Fruit fly (Drosophila melanogaster): ENCODE data around the gene CG17612.

Gene CG17612

dm6 chr2L:4368553-4369268 lies 13.8 kb downstream of the CG17612 start:
- TF ChIP-seq psq (optimal IDR thresholded peaks at IDR 0.05) = no peak
- TF ChIP-seq h (optimal IDR thresholded peaks at IDR 0.05) = no peak
- TF ChIP-seq ttk (optimal IDR thresholded peaks at IDR 0.05) = no peak
- no peak for TF ChIP-seq Myc (optimal IDR thresholded peaks at IDR 0.05)
- no peak for TF ChIP-seq Sin3A (optimal IDR thresholded peaks at IDR 0.05)
- TF ChIP-seq insv (optimal IDR thresholded peaks at IDR 0.05) = no peak

dm6 chr2L:4366652-4367051 lies 15.9 kb downstream of the CG17612 start:
- TF ChIP-seq Sin3A (optimal IDR thresholded peaks at IDR 0.05) (no peak), Myc (optimal IDR thresholded peaks at IDR 0.05) (no peak), h (optimal IDR thresholded peaks at IDR 0.05) (no peak), insv (optimal IDR thresholded peaks at IDR 0.05) (no peak), ttk (optimal IDR thresholded peaks at IDR 0.05) (no peak), psq (optimal IDR thresholded peaks at IDR 0.05) (no peak)

- no peak for TF ChIP-seq Sin3A (optimal IDR thresholded peaks at IDR 0.05)
- TF ChIP-seq h (optimal IDR thresholded peaks at IDR 0.05) = no peak
- TF ChIP-seq Myc (optimal IDR thresholded peaks at IDR 0.05) = no peak
- no peak for TF ChIP-seq ttk (optimal IDR thresholded peaks at IDR 0.05)
- TF ChIP-seq psq (optimal IDR thresholded peaks at IDR 0.05) = no peak
- no peak for TF ChIP-seq insv (optimal IDR thresholded peaks at IDR 0.05)
Observed at dm6 chr2L:4365792-4366326, 16.7 kb downstream of the CG17612 start.

- TF ChIP-seq Sin3A (optimal IDR thresholded peaks at IDR 0.05) = no peak
- no peak for TF ChIP-seq h (optimal IDR thresholded peaks at IDR 0.05)
- TF ChIP-seq Myc (optimal IDR thresholded peaks at IDR 0.05) = no peak
- TF ChIP-seq insv (optimal IDR thresholded peaks at IDR 0.05) = no peak
- no peak for TF ChIP-seq psq (optimal IDR thresholded peaks at IDR 0.05)
- TF ChIP-seq ttk (optimal IDR thresholded peaks at IDR 0.05) = no peak
Observed at dm6 chr2L:4364914-4365313, 17.6 kb downstream of the CG17612 start.

- no peak for TF ChIP-seq psq (optimal IDR thresholded peaks at IDR 0.05)
Observed at dm6 chr2L:4363707-4364270, 18.7 kb downstream of the CG17612 start.

- TF ChIP-seq h (optimal IDR thresholded peaks at IDR 0.05) (no peak), Myc (optimal IDR thresholded peaks at IDR 0.05) (no peak), psq (optimal IDR thresholded peaks at IDR 0.05) (no peak), ttk (optimal IDR thresholded peaks at IDR 0.05) (no peak), insv (optimal IDR thresholded peaks at IDR 0.05) (no peak), Sin3A (optimal IDR thresholded peaks at IDR 0.05) (no peak)
Observed at dm6 chr2L:4361438-4361975, 21.0 kb downstream of the CG17612 start, which contains the start of gene Traf4. Gene Traf4, plus strand, starts transcription at chr2L:4361925.

- TF ChIP-seq Myc (optimal IDR thresholded peaks at IDR 0.05) (no peak), h (optimal IDR thresholded peaks at IDR 0.05) (no peak), insv (optimal IDR thresholded peaks at IDR 0.05) (no peak), psq (optimal IDR thresholded peaks at IDR 0.05) (no peak), Sin3A (optimal IDR thresholded peaks at IDR 0.05) (no peak), ttk (optimal IDR thresholded peaks at IDR 0.05) (no peak)
Observed at dm6 chr2L:4360882-4361281, 21.7 kb downstream of the CG17612 start.

dm6 chr2L:4359156-4359555 lies 23.4 kb downstream of the CG17612 start:
- no peak for TF ChIP-seq ttk (optimal IDR thresholded peaks at IDR 0.05)
- TF ChIP-seq psq (optimal IDR thresholded peaks at IDR 0.05) = no peak
- no peak for TF ChIP-seq h (optimal IDR thresholded peaks at IDR 0.05)
- TF ChIP-seq Sin3A (optimal IDR thresholded peaks at IDR 0.05) = no peak
- no peak for TF ChIP-seq Myc (optimal IDR thresholded peaks at IDR 0.05)
- no peak for TF ChIP-seq insv (optimal IDR thresholded peaks at IDR 0.05)

- TF ChIP-seq Sin3A (optimal IDR thresholded peaks at IDR 0.05) (no peak), ttk (optimal IDR thresholded peaks at IDR 0.05) (no peak), Myc (optimal IDR thresholded peaks at IDR 0.05) (no peak), psq (optimal IDR thresholded peaks at IDR 0.05) (no peak), insv (optimal IDR thresholded peaks at IDR 0.05) (no peak), h (optimal IDR thresholded peaks at IDR 0.05) (no peak)
Observed at dm6 chr2L:4355066-4355465, 27.5 kb downstream of the CG17612 start.

- no peak for TF ChIP-seq insv (optimal IDR thresholded peaks at IDR 0.05)
- TF ChIP-seq ttk (optimal IDR thresholded peaks at IDR 0.05) = no peak
- no peak for TF ChIP-seq Sin3A (optimal IDR thresholded peaks at IDR 0.05)
- no peak for TF ChIP-seq psq (optimal IDR thresholded peaks at IDR 0.05)
- TF ChIP-seq h (optimal IDR thresholded peaks at IDR 0.05) = no peak
- TF ChIP-seq Myc (optimal IDR thresholded peaks at IDR 0.05) = no peak
Observed at dm6 chr2L:4352675-4353074, 29.9 kb downstream of the CG17612 start, which contains the start of gene CG15429. Gene CG15429, plus strand, starts transcription at chr2L:4352975.

dm6 chr2L:4350683-4351324 lies 31.7 kb downstream of the CG17612 start:
- no peak for TF ChIP-seq insv (optimal IDR thresholded peaks at IDR 0.05)
- TF ChIP-seq ttk (optimal IDR thresholded peaks at IDR 0.05) = no peak
- no peak for TF ChIP-seq Sin3A (optimal IDR thresholded peaks at IDR 0.05)
- TF ChIP-seq Myc (optimal IDR thresholded peaks at IDR 0.05) = no peak
- TF ChIP-seq psq (optimal IDR thresholded peaks at IDR 0.05) = no peak
- TF ChIP-seq h (optimal IDR thresholded peaks at IDR 0.05) = no peak

dm6 chr2L:4349677-4350076 lies 32.9 kb downstream of the CG17612 start:
- TF ChIP-seq insv (optimal IDR thresholded peaks at IDR 0.05) = no peak
- TF ChIP-seq h (optimal IDR thresholded peaks at IDR 0.05) = no peak
- TF ChIP-seq psq (optimal IDR thresholded peaks at IDR 0.05) = no peak
- no peak for TF ChIP-seq ttk (optimal IDR thresholded peaks at IDR 0.05)
- no peak for TF ChIP-seq Myc (optimal IDR thresholded peaks at IDR 0.05)
- no peak for TF ChIP-seq Sin3A (optimal IDR thresholded peaks at IDR 0.05)

Measured in Kc167 (cell line).